Worm (Caenorhabditis elegans) whole organism, mixed stage, embryonic: ENCODE measurements around the gene slc-36.2.

Experiments
- ham-2 ChIP-seq: fragments of 200-800 bp; sonication (Bioruptor generic); optimal IDR thresholded peaks from 2 replicates; lab custom pipeline; 2018; ENCODE audit warnings: mild to moderate bottlenecking, missing genetic modification characterization, missing compliant biosample characterization
- lsy-2 ChIP-seq: fragments of 150-350 bp; optimal IDR thresholded peaks from 2 replicates; lab custom pipeline; 2014; ENCODE audit warnings: missing biosample characterization, missing genetic modification characterization
- mab-5 ChIP-seq: fragments of 150-350 bp; optimal IDR thresholded peaks from 2 replicates; lab custom pipeline; 2014; ENCODE audit warnings: missing biosample characterization, missing genetic modification characterization
- mep-1 ChIP-seq: fragments of 150-350 bp; optimal IDR thresholded peaks from 2 replicates; lab custom pipeline; 2017; ENCODE audit warnings: missing biosample characterization, missing genetic modification reagents, missing genetic modification characterization, inconsistent platforms
- nhr-12 ChIP-seq: fragments of 150-350 bp; optimal IDR thresholded peaks from 2 replicates; lab custom pipeline; 2014; ENCODE audit warnings: missing biosample characterization, missing genetic modification characterization
- unc-120 ChIP-seq: sonication (generic microtip); optimal IDR thresholded peaks from 2 replicates; lab custom pipeline; 2017; ENCODE audit warnings: missing genetic modification characterization, missing compliant biosample characterization; ENCODE audit not compliant: poor library complexity, severe bottlenecking

The slc-36.2 gene

DNA sequence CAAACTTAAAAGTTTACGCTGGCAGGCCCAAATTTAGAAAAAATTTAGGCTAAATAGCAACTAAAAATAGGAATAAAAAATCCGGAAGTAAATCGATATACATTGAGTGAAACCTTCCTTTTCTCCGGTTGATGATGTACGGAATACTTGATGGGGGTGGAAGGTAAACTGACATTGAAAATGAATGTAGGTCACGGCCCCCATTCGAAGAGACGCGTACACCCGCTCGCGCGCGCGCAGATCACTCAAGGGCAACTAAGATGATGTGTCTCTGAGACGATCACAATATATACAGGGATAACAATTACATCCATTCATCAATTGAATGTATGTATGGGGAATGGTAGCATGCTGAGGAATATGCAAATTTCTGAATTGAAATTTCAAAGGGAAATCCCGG lies 51.7 kb downstream of the slc-36.2 start:
- no peak for TF ChIP-seq nhr-12 (tag; lab: Kevin White, UChicago)
- TF ChIP-seq ham-2 (GFP tag; lab: Kevin White, UChicago): no peak
- no peak for TF ChIP-seq mab-5 (tag; lab: Kevin White, UChicago)
- TF ChIP-seq mep-1 (tag; lab: Kevin White, UChicago): no peak
- no peak for TF ChIP-seq unc-120 (tag; lab: Kevin White, UChicago)
- TF ChIP-seq lsy-2 (tag; lab: Kevin White, UChicago): no peak
